Fruit fly (Drosophila melanogaster): Measurements from ENCODE around the gene CG8260.
A peak's percentile ranks its signal among the peaks of the same experiment; 100 is the strongest.

CG8260 gene

DNA sequence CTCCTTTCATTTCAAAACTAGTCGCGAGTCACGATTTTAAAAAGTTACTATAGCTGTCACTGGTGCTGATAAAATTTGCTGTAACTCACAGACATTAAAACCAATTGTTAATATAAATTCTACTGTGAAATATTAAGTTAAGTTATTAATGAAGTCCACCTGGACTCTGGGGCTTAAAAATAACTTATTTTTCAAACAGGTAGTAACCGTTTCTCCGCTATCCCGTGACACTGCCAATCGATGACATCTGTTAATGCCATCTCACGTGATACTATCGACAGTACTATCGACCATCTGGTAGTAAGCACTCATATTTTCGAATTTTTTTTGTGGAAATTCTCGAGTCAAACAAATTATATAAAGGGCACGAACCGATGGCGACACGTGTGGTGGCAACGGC is 22.1 kb upstream of the CG8260 start, which contains the start of the genes CG12379 and MagR (continued):
- TF ChIP-seq Dll (GFP tag; IDR thresholded peaks at IDR 0.05; ENCODE audit: partially characterized antibody) (peak; percentile 80), wek (GFP tag; optimal IDR thresholded peaks at IDR 0.05) (no peak), tll (GFP tag; optimal IDR thresholded peaks at IDR 0.05) (peak in 1 of 2 experiments; percentile 83), dmrt99B (tag; optimal IDR thresholded peaks at IDR 0.05) (no peak), B-H1 (GFP tag; IDR thresholded peaks at IDR 0.05) (no peak), CG14667 (GFP tag; IDR thresholded peaks at IDR 0.05) (no peak), CG31441 (GFP tag; IDR thresholded peaks at IDR 0.05) (peak; percentile 96), maf-S (GFP tag; optimal IDR thresholded peaks at IDR 0.05) (peak; percentile 29), ERR (GFP tag; optimal IDR thresholded peaks at IDR 0.05) (no peak), oc (tag; optimal IDR thresholded peaks at IDR 0.05) (no peak), klu (GFP tag; IDR thresholded peaks at IDR 0.05) (peak; percentile 48; the same call in 1 of the 2 replicates), unc-4 (GFP tag; IDR thresholded peaks at IDR 0.05; ENCODE audit: partially characterized antibody) (peak; percentile 78), Mrtf (GFP tag; IDR thresholded peaks at IDR 0.05) (no peak), schlank (tag; optimal IDR thresholded peaks at IDR 0.05) (peak; percentile 29), lilli (GFP tag; optimal IDR thresholded peaks at IDR 0.05) (peak; percentile 82), CG4328 (GFP tag; optimal IDR thresholded peaks at IDR 0.05) (no peak), Sox102F (GFP tag; optimal IDR thresholded peaks at IDR 0.05) (no peak), CG9609 (GFP tag; optimal IDR thresholded peaks at IDR 0.05) (peak; percentile 31), kah (GFP tag; optimal IDR thresholded peaks at IDR 0.05) (peak; percentile 6), knrl (GFP tag; IDR thresholded peaks at IDR 0.05; ENCODE audit: partially characterized antibody) (peak; percentile 86), BtbVII (GFP tag; optimal IDR thresholded peaks at IDR 0.05) (peak; percentile 19), Ets97D (GFP tag; optimal IDR thresholded peaks at IDR 0.05) (peak; percentile 30), Stat92E (GFP tag; optimal IDR thresholded peaks at IDR 0.05) (no peak), ash1 (GFP tag; optimal IDR thresholded peaks at IDR 0.05) (no peak), da (GFP tag; optimal IDR thresholded peaks at IDR 0.05) (no peak), sna (GFP tag; IDR thresholded peaks at IDR 0.05; ENCODE audit: partially characterized antibody) (peak; percentile 66; the same call in 1 of the 2 replicates), sim (GFP tag; IDR thresholded peaks at IDR 0.05) (no peak), al (GFP tag; IDR thresholded peaks at IDR 0.05) (peak; percentile 65), D (optimal IDR thresholded peaks at IDR 0.05) (no peak), D (GFP tag; optimal IDR thresholded peaks at IDR 0.05) (no peak), CG16863 (GFP tag; optimal IDR thresholded peaks at IDR 0.05) (peak; percentile 45), Dfd (GFP tag; optimal IDR thresholded peaks at IDR 0.05) (no peak), fu2 (GFP tag; optimal IDR thresholded peaks at IDR 0.05) (peak; percentile 27), Usf (GFP tag; optimal IDR thresholded peaks at IDR 0.05) (peak; percentile 22), Dbx (GFP tag; IDR thresholded peaks at IDR 0.05) (peak; percentile 61), CG14050 (GFP tag; IDR thresholded peaks at IDR 0.05) (no peak), CG17186 (GFP tag; optimal IDR thresholded peaks at IDR 0.05) (peak; percentile 7), CG32532 (GFP tag; IDR thresholded peaks at IDR 0.05) (peak; percentile 46; the same call in 1 of the 2 replicates), Kr (GFP tag; optimal IDR thresholded peaks at IDR 0.05) (no peak), cg (GFP tag; optimal IDR thresholded peaks at IDR 0.05) (no peak), Rfx (GFP tag; IDR thresholded peaks at IDR 0.05) (peak; percentile 72), HLH3B (GFP tag; IDR thresholded peaks at IDR 0.05) (no peak), CG12299 (tag; optimal IDR thresholded peaks at IDR 0.05) (peak; percentile 61), aop (GFP tag; IDR thresholded peaks at IDR 0.05) (no peak), sc (optimal IDR thresholded peaks at IDR 0.05) (no peak), sc (GFP tag; optimal IDR thresholded peaks at IDR 0.05) (no peak), gsb (GFP tag; IDR thresholded peaks at IDR 0.05) (no peak), salm (tag; optimal IDR thresholded peaks at IDR 0.05) (no peak), CG7839 (tag; optimal IDR thresholded peaks at IDR 0.05) (no peak), her (GFP tag; optimal IDR thresholded peaks at IDR 0.05) (no peak), CG18764 (GFP tag; optimal IDR thresholded peaks at IDR 0.05) (no peak), Bteb2 (GFP tag; optimal IDR thresholded peaks at IDR 0.05) (peak; percentile 16)
